Fruit fly (Drosophila melanogaster) whole organism, pupa: ENCODE measurements around the gene CG13309.

Source experiments
- CG4496 ChIP-seq: fragments of 200-800 bp; sonication (Bioruptor generic); IDR thresholded peaks from 3 replicates; pipeline ENCODE4 v1.3.6; 2022; ENCODE audit warnings: missing biosample characterization, missing genetic modification characterization
- D1 ChIP-seq: fragments of 200-800 bp; sonication (Bioruptor generic); optimal IDR thresholded peaks from 2 replicates; lab custom pipeline; 2018; ENCODE audit warnings: missing biosample characterization, mild to moderate bottlenecking, missing genetic modification characterization, moderate library complexity
- EcR ChIP-seq: fragments of 200-800 bp; sonication (Bioruptor generic); optimal IDR thresholded peaks from 3 replicates; lab custom pipeline; 2019; ENCODE audit warnings: missing biosample characterization, missing genetic modification characterization, mild to moderate bottlenecking, moderate library complexity, missing genetic modification reagents
- Ets98B ChIP-seq: fragments of 200-800 bp; sonication (Bioruptor generic); IDR thresholded peaks from 2 replicates; pipeline ENCODE4 v1.3.6; 2022; ENCODE audit warnings: missing biosample characterization, missing genetic modification characterization
- Pif1B ChIP-seq: fragments of 200-800 bp; sonication (Bioruptor generic); optimal IDR thresholded peaks from 3 replicates; lab custom pipeline; 2016; ENCODE audit warnings: missing biosample characterization, missing genetic modification characterization
- gl ChIP-seq: fragments of 200-800 bp; sonication (Bioruptor generic); optimal IDR thresholded peaks from 2 replicates; lab custom pipeline; 2018; ENCODE audit warnings: missing biosample characterization, mild to moderate bottlenecking, missing genetic modification characterization

dm6 chr3L:8832737-8833466, 22.7 kb downstream of the CG13309 start:
- no peak for TF ChIP-seq Ets98B
- no peak for TF ChIP-seq D1
- TF ChIP-seq Pif1B (GFP tag; lab: Kevin White, UChicago): no peak
- no peak for TF ChIP-seq EcR (GFP tag; lab: Kevin White, UChicago)
- TF ChIP-seq gl (tag; lab: Kevin White, UChicago): no peak
- no peak for TF ChIP-seq CG4496 (GFP tag; lab: Robert Waterston, UW)
